Worm (Caenorhabditis elegans) whole organism, L1 larva: ENCODE results near the gene mthf-1.

Experiments used
- blmp-1 ChIP-seq: fragments of 150-350 bp; optimal IDR thresholded peaks from 2 replicates; lab custom pipeline; 2014; ENCODE audit warnings: missing biosample characterization, missing genetic modification characterization
- fos-1 ChIP-seq: fragments of 150-350 bp; optimal IDR thresholded peaks from 2 replicates; lab custom pipeline; 2014; ENCODE audit warnings: missing biosample characterization, missing genetic modification characterization
- unc-30 ChIP-seq: sonication (generic microtip); optimal IDR thresholded peaks from 2 replicates; lab custom pipeline; 2017; ENCODE audit warnings: missing biosample characterization, missing genetic modification characterization

DNA sequence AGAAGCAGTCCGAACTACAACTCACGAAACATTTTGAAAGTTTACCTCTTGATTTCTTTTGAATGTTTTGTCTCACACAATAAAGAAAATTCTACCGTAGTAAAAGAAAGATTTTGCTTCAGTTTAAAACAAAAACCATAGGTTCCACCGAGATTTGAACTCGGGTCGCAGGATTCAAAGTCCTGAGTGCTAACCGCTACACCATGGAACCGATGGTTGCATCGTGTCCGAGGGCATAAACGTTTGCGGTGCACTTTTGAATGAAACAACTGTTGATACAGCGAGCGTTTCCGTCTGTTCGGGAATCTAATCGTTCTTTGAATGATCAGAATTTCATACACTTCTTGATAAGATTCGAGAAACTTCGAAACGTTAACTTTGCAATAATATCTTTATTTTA, 20.8 kb downstream of the mthf-1 start:
- TF ChIP-seq unc-30 (no peak), fos-1 (tag; lab: Kevin White, UChicago) (no peak), blmp-1 (peak; percentile 28)
